Worm (Caenorhabditis elegans): ENCODE data around the gene arrd-12.

ce11 chrII:13815513-13815912 lies 49.5 kb downstream of the arrd-12 start:
- no peak for TF ChIP-seq cog-1 (tag; optimal IDR thresholded peaks at IDR 0.05)
- no peak for TF ChIP-seq flt-1 (GFP tag; IDR thresholded peaks at IDR 0.05)
- TF ChIP-seq med-1 (GFP tag; optimal IDR thresholded peaks at IDR 0.05; ENCODE audit: insufficient read depth) = no peak
- no peak for TF ChIP-seq ztf-29 (GFP tag; IDR thresholded peaks at IDR 0.05)
- no peak for TF ChIP-seq klf-2 (GFP tag; conservative IDR thresholded peaks at IDR 0.05)
- TF ChIP-seq ref-1 (GFP tag; conservative IDR thresholded peaks at IDR 0.05) = no peak
- TF ChIP-seq ztf-23 (GFP tag; IDR thresholded peaks at IDR 0.05) = no peak
- no peak for TF ChIP-seq T22C8.4 (GFP tag; IDR thresholded peaks at IDR 0.05)
- no peak for TF ChIP-seq tab-1 (GFP tag; IDR thresholded peaks at IDR 0.05)

All from whole organism, midembryonic.